Fruit fly (Drosophila melanogaster) whole organism, embryonic: ENCODE measurements around the gene klu.

Experiments used
- Aef1 ChIP-seq: fragments of 200-800 bp; sonication (Bioruptor generic); IDR thresholded peaks from 3 replicates; pipeline ENCODE4 v1.3.6; 2022; ENCODE audit warnings: missing biosample characterization, missing genetic modification characterization
- Bgb ChIP-seq: fragments of 200-800 bp; sonication (Bioruptor generic); IDR thresholded peaks from 2 replicates; pipeline ENCODE4 v1.3.6; 2022; ENCODE audit warnings: missing biosample characterization, missing genetic modification characterization; ENCODE audit not compliant: partially characterized antibody
- CG10462 ChIP-seq: fragments of 200-800 bp; sonication (Bioruptor generic); optimal IDR thresholded peaks from 2 replicates; lab custom pipeline; 2016; ENCODE audit warnings: missing biosample characterization, missing genetic modification characterization
- CG11504 ChIP-seq: fragments of 200-800 bp; sonication (Bioruptor generic); optimal IDR thresholded peaks from 3 replicates; lab custom pipeline; 2019; ENCODE audit warnings: missing biosample characterization, mild to moderate bottlenecking, missing genetic modification characterization, moderate library complexity
- CG13296 ChIP-seq: fragments of 200-800 bp; sonication (Bioruptor generic); optimal IDR thresholded peaks from 3 replicates; lab custom pipeline; 2018; ENCODE audit warnings: missing biosample characterization, mild to moderate bottlenecking, missing genetic modification characterization
- CG13894 ChIP-seq: fragments of 200-800 bp; sonication (Bioruptor generic); optimal IDR thresholded peaks from 3 replicates; lab custom pipeline; 2018; ENCODE audit warnings: missing biosample characterization, mild to moderate bottlenecking, missing genetic modification characterization, moderate library complexity
- CG14710 ChIP-seq: fragments of 200-800 bp; sonication (Bioruptor generic); optimal IDR thresholded peaks from 3 replicates; lab custom pipeline; 2019; ENCODE audit warnings: missing biosample characterization, mild to moderate bottlenecking, missing genetic modification characterization, moderate library complexity
- CG15269 ChIP-seq: fragments of 200-800 bp; sonication (Bioruptor generic); optimal IDR thresholded peaks from 2 replicates; lab custom pipeline; 2018; ENCODE audit warnings: missing biosample characterization, mild to moderate bottlenecking, missing genetic modification characterization, moderate library complexity
- CG17359 ChIP-seq: fragments of 200-800 bp; sonication (Bioruptor generic); optimal IDR thresholded peaks from 3 replicates; lab custom pipeline; 2018; ENCODE audit warnings: missing biosample characterization, mild to moderate bottlenecking, missing genetic modification characterization, moderate library complexity
- CG17568 ChIP-seq: fragments of 200-800 bp; sonication (Bioruptor generic); optimal IDR thresholded peaks from 2 replicates; lab custom pipeline; 2018; ENCODE audit warnings: missing biosample characterization, mild to moderate bottlenecking, missing genetic modification characterization, moderate library complexity
- CG30020 ChIP-seq: fragments of 200-800 bp; optimal IDR thresholded peaks from 2 replicates; lab custom pipeline; 2019; ENCODE audit warnings: missing biosample characterization, mild to moderate bottlenecking, missing genetic modification characterization, moderate library complexity
- CG42726 ChIP-seq: fragments of 200-800 bp; sonication (Bioruptor generic); IDR thresholded peaks from 2 replicates; pipeline ENCODE4 v1.3.6; 2022; ENCODE audit warnings: missing biosample characterization, missing genetic modification characterization; ENCODE audit not compliant: partially characterized antibody
- CG7357 ChIP-seq: fragments of 200-800 bp; sonication (Bioruptor generic); IDR thresholded peaks from 3 replicates; pipeline ENCODE4 v1.3.6; 2022; ENCODE audit warnings: missing biosample characterization, missing genetic modification characterization
- CG9437 ChIP-seq: fragments of 200-800 bp; sonication (Bioruptor generic); optimal IDR thresholded peaks from 2 replicates; lab custom pipeline; 2018; ENCODE audit warnings: missing biosample characterization, mild to moderate bottlenecking, missing genetic modification characterization
- CG9609 ChIP-seq: fragments of 200-800 bp; sonication (Bioruptor generic); optimal IDR thresholded peaks from 3 replicates; lab custom pipeline; 2016; ENCODE audit warnings: missing biosample characterization, missing genetic modification characterization
- CoRest ChIP-seq: fragments of 200-800 bp; sonication (Bioruptor generic); optimal IDR thresholded peaks from 3 replicates; lab custom pipeline; 2018; ENCODE audit warnings: missing biosample characterization, mild to moderate bottlenecking, missing genetic modification characterization, moderate library complexity
- E2f1 ChIP-seq: fragments of 200-800 bp; sonication (Bioruptor generic); IDR thresholded peaks from 2 replicates; pipeline ENCODE4 v1.3.6; 2022; ENCODE audit warnings: missing biosample characterization, missing genetic modification characterization
- H15 ChIP-seq: fragments of 200-800 bp; sonication (Bioruptor generic); IDR thresholded peaks from 3 replicates; pipeline ENCODE4 v1.3.6; 2022; ENCODE audit warnings: missing biosample characterization, missing genetic modification characterization
- Hr3 ChIP-seq: fragments of 200-800 bp; sonication (Bioruptor generic); optimal IDR thresholded peaks from 3 replicates; lab custom pipeline; 2016; ENCODE audit warnings: missing biosample characterization, missing genetic modification characterization
- MESR4 ChIP-seq: fragments of 200-800 bp; sonication (Bioruptor generic); optimal IDR thresholded peaks from 2 replicates; lab custom pipeline; 2018; ENCODE audit warnings: missing biosample characterization, mild to moderate bottlenecking, missing genetic modification characterization, moderate library complexity
- MTF-1 ChIP-seq: fragments of 200-800 bp; sonication (Bioruptor generic); optimal IDR thresholded peaks from 2 replicates; lab custom pipeline; 2018; ENCODE audit warnings: missing biosample characterization, mild to moderate bottlenecking, missing genetic modification characterization, borderline replicate concordance
- Meics ChIP-seq: fragments of 200-800 bp; sonication (Bioruptor generic); optimal IDR thresholded peaks from 2 replicates; lab custom pipeline; 2017; ENCODE audit warnings: missing biosample characterization, mild to moderate bottlenecking, missing genetic modification characterization
- Pdp1 ChIP-seq, 2 experiments: fragments of 200-800 bp; sonication (Bioruptor generic); optimal IDR thresholded peaks; 3 replicates each; lab custom pipeline; 2016; ENCODE audit warnings: missing biosample characterization in 2 of 2, missing genetic modification characterization in 2 of 2, mild to moderate bottlenecking in 1 of 2, moderate library complexity in 1 of 2
- Ravus ChIP-seq: fragments of 200-800 bp; sonication (Bioruptor generic); IDR thresholded peaks from 2 replicates; pipeline ENCODE4 v1.3.6; 2022; ENCODE audit warnings: missing biosample characterization, missing genetic modification characterization
- Sin3A ChIP-seq: fragments of >200 bp; optimal IDR thresholded peaks from 2 replicates; lab custom pipeline; 2018
- Xbp1 ChIP-seq: fragments of 200-800 bp; sonication (Bioruptor generic); optimal IDR thresholded peaks from 3 replicates; lab custom pipeline; 2016; ENCODE audit warnings: missing biosample characterization, mild to moderate bottlenecking, missing genetic modification characterization
- amos ChIP-seq: fragments of 200-800 bp; sonication (Bioruptor generic); IDR thresholded peaks from 2 replicates; pipeline ENCODE4 v1.3.6; 2022; ENCODE audit warnings: missing biosample characterization, missing genetic modification characterization; ENCODE audit not compliant: partially characterized antibody
- bbx ChIP-seq: fragments of 200-800 bp; sonication (Bioruptor generic); IDR thresholded peaks from 2 replicates; pipeline ENCODE4 v1.3.6; 2022; ENCODE audit warnings: missing biosample characterization, missing genetic modification characterization; ENCODE audit not compliant: partially characterized antibody
- cg ChIP-seq: fragments of 200-800 bp; sonication (Bioruptor generic); optimal IDR thresholded peaks from 3 replicates; lab custom pipeline; 2019; ENCODE audit warnings: missing biosample characterization, mild to moderate bottlenecking, missing genetic modification characterization, moderate library complexity
- dm ChIP-seq: fragments of 200-800 bp; sonication (Bioruptor generic); optimal IDR thresholded peaks from 3 replicates; lab custom pipeline; 2016; ENCODE audit warnings: missing biosample characterization, missing genetic modification characterization
- gce ChIP-seq: fragments of 200-800 bp; sonication (Bioruptor generic); IDR thresholded peaks from 3 replicates; pipeline ENCODE4 v1.3.6; 2022; ENCODE audit warnings: missing biosample characterization, missing genetic modification characterization
- gcm2 ChIP-seq: fragments of 200-800 bp; sonication (Bioruptor generic); optimal IDR thresholded peaks from 2 replicates; lab custom pipeline; 2016; ENCODE audit warnings: missing biosample characterization, missing genetic modification characterization
- hkb ChIP-seq, 2 experiments: fragments of 200-800 bp in 1 of 2; fragments of >200 bp in 1 of 2; sonication (Bioruptor generic) in 1 of 2; IDR thresholded peaks in 1 of 2; optimal IDR thresholded peaks in 1 of 2; 2 replicates each; pipeline versions ENCODE4 v1.3.6 to Lab custom; 2017 to 2022; ENCODE audit warnings: missing biosample characterization in 1 of 2, missing genetic modification characterization in 1 of 2
- insv ChIP-seq, 2 experiments: fragments of 200-800 bp; sonication (Bioruptor generic); optimal IDR thresholded peaks; 3 replicates each; lab custom pipeline; 2016 to 2018; ENCODE audit warnings: missing biosample characterization in 2 of 2, missing genetic modification characterization in 2 of 2
- kni ChIP-seq: fragments of 200-800 bp; sonication (Bioruptor generic); optimal IDR thresholded peaks from 3 replicates; lab custom pipeline; 2017; ENCODE audit warnings: mild to moderate bottlenecking, missing biosample characterization, missing genetic modification reagents, missing genetic modification characterization
- phol ChIP-seq: fragments of 200-800 bp; sonication (Bioruptor generic); optimal IDR thresholded peaks from 3 replicates; lab custom pipeline; 2018; ENCODE audit warnings: missing biosample characterization, mild to moderate bottlenecking, missing genetic modification characterization, moderate library complexity
- pros ChIP-seq: fragments of 200-800 bp; sonication (Bioruptor generic); optimal IDR thresholded peaks from 3 replicates; lab custom pipeline; 2019; ENCODE audit warnings: missing biosample characterization, mild to moderate bottlenecking, missing genetic modification characterization, moderate library complexity
- rib ChIP-seq: fragments of 200-800 bp; sonication (Bioruptor generic); IDR thresholded peaks from 2 replicates; pipeline ENCODE4 v1.3.6; 2022; ENCODE audit warnings: missing biosample characterization, missing genetic modification characterization
- scrt ChIP-seq: fragments of 200-800 bp; sonication (Bioruptor generic); optimal IDR thresholded peaks from 2 replicates; lab custom pipeline; 2018; ENCODE audit warnings: missing biosample characterization, mild to moderate bottlenecking, missing genetic modification characterization, moderate library complexity
- sens ChIP-seq: fragments of 200-800 bp; sonication (Bioruptor generic); peaks from one replicate; lab custom pipeline; 2016; ENCODE audit warnings: missing biosample characterization, missing genetic modification characterization
- sens-2 ChIP-seq: fragments of 200-800 bp; sonication (Bioruptor generic); IDR thresholded peaks from 2 replicates; pipeline ENCODE4 v1.3.6; 2022; ENCODE audit warnings: missing biosample characterization, missing genetic modification characterization
- sna ChIP-seq: fragments of 200-800 bp; sonication (Bioruptor generic); IDR thresholded peaks from 2 replicates; pipeline ENCODE4 v1.3.6; 2022; ENCODE audit warnings: missing biosample characterization, missing genetic modification characterization; ENCODE audit not compliant: partially characterized antibody
- sr ChIP-seq: fragments of 200-800 bp; sonication (Bioruptor generic); IDR thresholded peaks from 3 replicates; pipeline ENCODE4 v1.3.6; 2022; ENCODE audit warnings: missing biosample characterization, missing genetic modification characterization
- tap ChIP-seq: fragments of 200-800 bp; optimal IDR thresholded peaks from 3 replicates; lab custom pipeline; 2019; ENCODE audit warnings: missing biosample characterization, mild to moderate bottlenecking, missing genetic modification characterization, moderate library complexity
- tgo ChIP-seq: fragments of 200-800 bp; sonication (Bioruptor generic); IDR thresholded peaks from 3 replicates; pipeline ENCODE4 v1.3.6; 2022; ENCODE audit warnings: missing biosample characterization, missing genetic modification characterization
- trh ChIP-seq: fragments of 200-800 bp; sonication (Bioruptor generic); optimal IDR thresholded peaks from 2 replicates; lab custom pipeline; 2016; ENCODE audit warnings: missing biosample characterization, missing genetic modification characterization
- vvl ChIP-seq: fragments of 200-800 bp; sonication (Bioruptor generic); IDR thresholded peaks from 2 replicates; pipeline ENCODE4 v1.3.6; 2022; ENCODE audit warnings: missing biosample characterization, missing genetic modification characterization
- wdn ChIP-seq: fragments of 200-800 bp; sonication (Bioruptor generic); IDR thresholded peaks from 2 replicates; pipeline ENCODE4 v1.3.6; 2022; ENCODE audit warnings: missing biosample characterization, missing genetic modification characterization

klu gene

dm6 chr3L:11009000-11009794, at the start of gene klu:
Gene klu (minus strand): TSS chr3L:11009188.
- TF ChIP-seq sr: peak; percentile 81
- peak; percentile 52; the same call in 1 of the 2 replicates for TF ChIP-seq Bgb (GFP tag; lab: Robert Waterston, UW)
- TF ChIP-seq CG9437 (GFP tag; lab: Kevin White, UChicago): no peak
- no peak for TF ChIP-seq tgo (GFP tag; lab: Robert Waterston, UW)
- TF ChIP-seq gce (GFP tag; lab: Robert Waterston, UW): no peak
- TF ChIP-seq CG13296: no peak
- TF ChIP-seq Xbp1 (GFP tag; lab: Kevin White, UChicago): no peak
- TF ChIP-seq CG14710 (tag; lab: Kevin White, UChicago): no peak
- peak; percentile 99 for TF ChIP-seq cg (GFP tag; lab: Kevin White, UChicago)
- peak; percentile 38; the same call in 1 of the 2 replicates for TF ChIP-seq CG42726 (GFP tag; lab: Robert Waterston, UW)
- no peak for TF ChIP-seq CG10462
- no peak for TF ChIP-seq sens-2 (GFP tag; lab: Robert Waterston, UW)
- peak; percentile 36; the same call in 1 of the 2 replicates for TF ChIP-seq vvl (GFP tag; lab: Robert Waterston, UW)
- TF ChIP-seq MTF-1 (GFP tag; lab: Kevin White, UChicago): no peak
- no peak for TF ChIP-seq insv (GFP tag; optimal IDR thresholded peaks at IDR 0.05; lab: Kevin White, UChicago)
- peak; percentile 71 for TF ChIP-seq pros
- TF ChIP-seq dm (GFP tag; lab: Kevin White, UChicago): peak; percentile 18
- TF ChIP-seq E2f1 (GFP tag; lab: Robert Waterston, UW): no peak
- no peak for TF ChIP-seq CG7357 (GFP tag; lab: Robert Waterston, UW)
- TF ChIP-seq H15 (GFP tag; lab: Robert Waterston, UW): no peak
- TF ChIP-seq Hr3 (GFP tag; lab: Kevin White, UChicago): no peak
- TF ChIP-seq CG17359 (tag; lab: Kevin White, UChicago): peak; percentile 21
- peak; percentile 56; the same call in 1 of the 2 replicates for TF ChIP-seq sna (GFP tag; lab: Robert Waterston, UW)
- peak in 1 of 2 experiments; percentile 94 for TF ChIP-seq Pdp1 (GFP tag; optimal IDR thresholded peaks at IDR 0.05; lab: Kevin White, UChicago)
- TF ChIP-seq hkb (optimal IDR thresholded peaks at IDR 0.05; lab: Kevin White, UChicago): no peak
- no peak for TF ChIP-seq hkb (GFP tag; IDR thresholded peaks at IDR 0.05; lab: Robert Waterston, UW)
- no peak for TF ChIP-seq tap
- peak; percentile 6 for TF ChIP-seq CoRest
- peak; percentile 39 for TF ChIP-seq CG11504 (tag; lab: Kevin White, UChicago)
- TF ChIP-seq trh: no peak
- no peak for TF ChIP-seq phol (tag; lab: Kevin White, UChicago)
- no peak for TF ChIP-seq CG30020 (tag; lab: Kevin White, UChicago)
- TF ChIP-seq CG13894 (tag; lab: Kevin White, UChicago): peak; percentile 35
- TF ChIP-seq Meics (GFP tag; lab: Kevin White, UChicago): no peak
- no peak for TF ChIP-seq wdn (GFP tag; lab: Robert Waterston, UW)
- TF ChIP-seq Ravus (GFP tag; lab: Robert Waterston, UW): peak; percentile 55
- TF ChIP-seq amos (GFP tag; lab: Robert Waterston, UW): peak; percentile 23; the same call in 1 of the 2 replicates
- no peak for TF ChIP-seq CG15269 (tag; lab: Kevin White, UChicago)
- no peak for TF ChIP-seq gcm2 (GFP tag; lab: Kevin White, UChicago)
- peak; percentile 53 for TF ChIP-seq kni
- no peak for TF ChIP-seq CG9609 (GFP tag; lab: Kevin White, UChicago)
- 0 out of 3 replicates have a peak, but pooled peaks have one; percentile 8 for TF ChIP-seq Aef1
- no peak for TF ChIP-seq MESR4
- no peak for TF ChIP-seq Sin3A (lab: Kevin White, UChicago)
- TF ChIP-seq CG17568: no peak
- peak; percentile 12; the same call in 1 of the 2 replicates for TF ChIP-seq bbx
- peak; percentile 64; the same call in 1 of the 2 replicates for TF ChIP-seq rib (GFP tag; lab: Robert Waterston, UW)
- TF ChIP-seq sens: peak; percentile 87
- TF ChIP-seq scrt (GFP tag; lab: Kevin White, UChicago): no peak
